Worm (Caenorhabditis elegans) whole organism, L4 larva: ENCODE data around the gene T06E6.1.
A peak's percentile ranks its signal among the peaks of the same experiment; 100 is the strongest.

ENCODE experiments used
- D1046.2 ChIP-seq: fragments of 200-800 bp; sonication (Bioruptor generic); IDR thresholded peaks from 2 replicates; pipeline ENCODE4 v1.3.6; 2022; ENCODE audit warnings: missing genetic modification characterization, missing compliant biosample characterization
- R02D3.7 ChIP-seq: fragments of 150-350 bp; sonication (generic microtip); optimal IDR thresholded peaks from 3 replicates; lab custom pipeline; 2014; ENCODE audit warnings: missing biosample characterization, missing genetic modification characterization
- T26A8.4 ChIP-seq: fragments of 200-800 bp; sonication (Bioruptor generic); IDR thresholded peaks from 2 replicates; pipeline ENCODE4 v1.3.6; 2022; ENCODE audit warnings: missing genetic modification characterization, missing compliant biosample characterization
- Y75B8A.6 ChIP-seq: fragments of 200-800 bp; sonication (Bioruptor generic); IDR thresholded peaks from 2 replicates; pipeline ENCODE4 v1.3.6; 2022; ENCODE audit warnings: missing genetic modification reagents, missing genetic modification characterization, missing compliant biosample characterization
- ZK337.2 ChIP-seq: fragments of 200-800 bp; sonication (Bioruptor generic); IDR thresholded peaks from 2 replicates; pipeline ENCODE4 v1.3.6; 2022; ENCODE audit warnings: missing genetic modification reagents, missing genetic modification characterization, missing compliant biosample characterization
- ZK546.5 ChIP-seq, 2 experiments: sonication (generic microtip); optimal IDR thresholded peaks; 2 replicates each; lab custom pipeline; 2017; ENCODE audit warnings: missing biosample characterization in 2 of 2, missing genetic modification characterization in 2 of 2
- aha-1 ChIP-seq: fragments of 150-350 bp; peaks from one replicate; lab custom pipeline; 2014; ENCODE audit warnings: missing biosample characterization, missing genetic modification characterization
- ama-1 ChIP-seq: fragments of 150-350 bp; optimal IDR thresholded peaks from 2 replicates; lab custom pipeline; 2014; ENCODE audit warnings: inconsistent platforms, mixed read lengths
- ceh-28 ChIP-seq: fragments of 150-350 bp; optimal IDR thresholded peaks from 2 replicates; lab custom pipeline; 2014; ENCODE audit warnings: missing biosample characterization, missing genetic modification reagents, missing genetic modification characterization
- ceh-62 ChIP-seq: sonication (generic microtip); optimal IDR thresholded peaks from 2 replicates; lab custom pipeline; 2017; ENCODE audit warnings: missing biosample characterization, missing genetic modification characterization
- ces-1 ChIP-seq: fragments of 150-350 bp; sonication (generic microtip); optimal IDR thresholded peaks from 4 replicates; lab custom pipeline; 2014; ENCODE audit warnings: missing biosample characterization, missing genetic modification reagents, missing genetic modification characterization
- daf-16 ChIP-seq, 3 experiments: sonication (generic microtip); optimal IDR thresholded peaks; 2 replicates each; lab custom pipeline; 2016 to 2017; ENCODE audit warnings: missing genetic modification characterization in 3 of 3, missing genetic modification reagents in 3 of 3, mild to moderate bottlenecking in 2 of 3, missing compliant biosample characterization in 2 of 3, missing biosample characterization in 1 of 3, moderate library complexity in 1 of 3
- daf-8 ChIP-seq: fragments of 200-800 bp; sonication (Bioruptor generic); IDR thresholded peaks from 2 replicates; pipeline ENCODE4 v1.3.6; 2022; ENCODE audit warnings: missing genetic modification characterization, missing compliant biosample characterization
- dmd-8 ChIP-seq: fragments of 200-800 bp; sonication (Bioruptor generic); IDR thresholded peaks from 2 replicates; pipeline ENCODE4 v1.3.6; 2022; ENCODE audit warnings: missing genetic modification characterization, missing compliant biosample characterization
- dmd-9 ChIP-seq: fragments of 200-800 bp; sonication (Bioruptor generic); IDR thresholded peaks from 2 replicates; pipeline ENCODE4 v1.3.6; 2022; ENCODE audit warnings: missing genetic modification reagents, missing genetic modification characterization, missing compliant biosample characterization
- dve-1 ChIP-seq: sonication (generic microtip); optimal IDR thresholded peaks from 2 replicates; lab custom pipeline; 2017; ENCODE audit warnings: antibody characterized with exemption, mild to moderate bottlenecking, missing genetic modification characterization, missing compliant biosample characterization; ENCODE audit not compliant: insufficient read depth
- egl-27 ChIP-seq: sonication (generic microtip); optimal IDR thresholded peaks from 3 replicates; lab custom pipeline; 2017; ENCODE audit warnings: missing biosample characterization, missing genetic modification reagents, missing genetic modification characterization
- fkh-10 ChIP-seq: fragments of 150-350 bp; optimal IDR thresholded peaks from 2 replicates; lab custom pipeline; 2014; ENCODE audit warnings: missing biosample characterization, missing genetic modification reagents, missing genetic modification characterization
- fos-1 ChIP-seq: fragments of 150-350 bp; optimal IDR thresholded peaks from 2 replicates; lab custom pipeline; 2014; ENCODE audit warnings: missing biosample characterization, missing genetic modification characterization
- gei-8 ChIP-seq: fragments of 200-800 bp; sonication (Bioruptor generic); optimal IDR thresholded peaks from 2 replicates; lab custom pipeline; 2018; ENCODE audit warnings: mild to moderate bottlenecking, missing genetic modification characterization, missing compliant biosample characterization
- hmg-1.1 ChIP-seq: fragments of 200-800 bp; sonication (Bioruptor generic); IDR thresholded peaks from 2 replicates; pipeline ENCODE4 v1.3.6; 2022; ENCODE audit warnings: missing genetic modification reagents, missing genetic modification characterization, missing compliant biosample characterization
- lin-39 ChIP-seq: fragments of 150-350 bp; optimal IDR thresholded peaks from 2 replicates; lab custom pipeline; 2014; ENCODE audit warnings: missing biosample characterization, missing genetic modification reagents, missing genetic modification characterization
- lir-3 ChIP-seq: sonication (generic microtip); optimal IDR thresholded peaks from 2 replicates; lab custom pipeline; 2016; ENCODE audit warnings: mild to moderate bottlenecking, missing genetic modification characterization, missing compliant biosample characterization
- lsy-2 ChIP-seq, 2 experiments: fragments of 150-350 bp in 1 of 2; sonication (generic microtip) in 1 of 2; optimal IDR thresholded peaks; 2 replicates each; lab custom pipeline; 2014 to 2017; ENCODE audit warnings: missing biosample characterization in 2 of 2, missing genetic modification characterization in 2 of 2
- madf-5 ChIP-seq, 2 experiments: fragments of 200-800 bp; sonication (Bioruptor generic); IDR thresholded peaks; 2 replicates each; pipeline ENCODE4 v1.3.6; 2022; ENCODE audit warnings: missing compliant biosample characterization in 2 of 2, missing genetic modification characterization in 2 of 2
- mdt-29 ChIP-seq: fragments of 200-800 bp; sonication (Bioruptor generic); IDR thresholded peaks from 2 replicates; pipeline ENCODE4 v1.3.6; 2022; ENCODE audit warnings: missing genetic modification reagents, missing genetic modification characterization, missing compliant biosample characterization
- mes-2 ChIP-seq: sonication (generic microtip); optimal IDR thresholded peaks from 2 replicates; lab custom pipeline; 2016; ENCODE audit warnings: missing genotype, mild to moderate bottlenecking, missing genetic modification characterization, missing compliant biosample characterization; ENCODE audit not compliant: poor library complexity, severe bottlenecking
- mxl-2 ChIP-seq: fragments of 200-800 bp; sonication (Bioruptor generic); conservative IDR thresholded peaks from 2 replicates; pipeline ENCODE4 v1.3.6; 2022; ENCODE audit warnings: missing genetic modification reagents, missing genetic modification characterization, missing compliant biosample characterization
- mxl-3 ChIP-seq: fragments of 200-800 bp; sonication (Bioruptor generic); optimal IDR thresholded peaks from 2 replicates; lab custom pipeline; 2018; ENCODE audit warnings: mild to moderate bottlenecking, missing genetic modification characterization, missing compliant biosample characterization
- nhr-11 ChIP-seq: fragments of 150-350 bp; optimal IDR thresholded peaks from 2 replicates; lab custom pipeline; 2014; ENCODE audit warnings: missing biosample characterization, missing genetic modification characterization
- nhr-28 ChIP-seq: fragments of 150-350 bp; optimal IDR thresholded peaks from 2 replicates; lab custom pipeline; 2014; ENCODE audit warnings: missing biosample characterization, missing genetic modification characterization
- nhr-76 ChIP-seq: fragments of 150-350 bp; optimal IDR thresholded peaks from 2 replicates; lab custom pipeline; 2014; ENCODE audit warnings: missing biosample characterization, missing genetic modification characterization
- pqm-1 ChIP-seq: sonication (generic microtip); optimal IDR thresholded peaks from 2 replicates; lab custom pipeline; 2017; ENCODE audit warnings: missing biosample characterization, missing genetic modification characterization
- rbr-2 ChIP-seq: sonication (generic microtip); optimal IDR thresholded peaks from 2 replicates; lab custom pipeline; 2016; ENCODE audit warnings: missing genotype, missing genetic modification characterization, missing compliant biosample characterization
- saeg-2 ChIP-seq: fragments of 200-800 bp; sonication (Bioruptor generic); IDR thresholded peaks from 2 replicates; pipeline ENCODE4 v1.3.6; 2022; ENCODE audit warnings: missing genetic modification reagents, missing genetic modification characterization, missing compliant biosample characterization
- sdz-12 ChIP-seq: fragments of 200-800 bp; sonication (Bioruptor generic); optimal IDR thresholded peaks from 2 replicates; lab custom pipeline; 2018; ENCODE audit warnings: mild to moderate bottlenecking, missing genetic modification characterization, missing compliant biosample characterization
- set-16 ChIP-seq: fragments of 200-800 bp; sonication (Bioruptor generic); IDR thresholded peaks from 2 replicates; pipeline ENCODE4 v1.3.6; 2022; ENCODE audit warnings: missing genetic modification reagents, missing genetic modification characterization, missing compliant biosample characterization
- skn-1 ChIP-seq: fragments of 150-350 bp; optimal IDR thresholded peaks from 2 replicates; lab custom pipeline; 2014; ENCODE audit warnings: missing biosample characterization, missing genetic modification characterization
- spr-1 ChIP-seq: sonication (generic microtip); optimal IDR thresholded peaks from 2 replicates; lab custom pipeline; 2016; ENCODE audit warnings: mild to moderate bottlenecking, missing genetic modification characterization, missing compliant biosample characterization
- spr-3 ChIP-seq: fragments of 200-800 bp; sonication (Bioruptor generic); optimal IDR thresholded peaks from 2 replicates; lab custom pipeline; 2018; ENCODE audit warnings: mild to moderate bottlenecking, missing genetic modification characterization, missing compliant biosample characterization
- tag-97 ChIP-seq: fragments of 200-800 bp; sonication (Bioruptor generic); IDR thresholded peaks from 2 replicates; pipeline ENCODE4 v1.3.6; 2022; ENCODE audit warnings: missing genetic modification characterization, missing compliant biosample characterization
- unc-39 ChIP-seq: sonication (generic microtip); optimal IDR thresholded peaks from 2 replicates; lab custom pipeline; 2017; ENCODE audit warnings: missing biosample characterization, missing genetic modification characterization
- unc-62 ChIP-seq, 3 experiments: fragments of 150-350 bp in 1 of 3; sonication (generic microtip); optimal IDR thresholded peaks in 2 of 3; peaks in 1 of 3; 1 replicate in 1 of 3; 2 replicates in 2 of 3; lab custom pipeline; 2014 to 2017; ENCODE audit warnings: missing biosample characterization in 3 of 3, missing genetic modification characterization in 3 of 3, missing genetic modification reagents in 3 of 3, missing genotype in 1 of 3
- zip-11 ChIP-seq: fragments of 200-800 bp; sonication (Bioruptor generic); IDR thresholded peaks from 2 replicates; pipeline ENCODE4 v1.3.6; 2022; ENCODE audit warnings: missing genetic modification characterization, missing compliant biosample characterization
- ztf-7 ChIP-seq: fragments of 150-350 bp; optimal IDR thresholded peaks from 2 replicates; lab custom pipeline; 2014; ENCODE audit warnings: missing biosample characterization, missing genetic modification characterization

Gene T06E6.1

DNA sequence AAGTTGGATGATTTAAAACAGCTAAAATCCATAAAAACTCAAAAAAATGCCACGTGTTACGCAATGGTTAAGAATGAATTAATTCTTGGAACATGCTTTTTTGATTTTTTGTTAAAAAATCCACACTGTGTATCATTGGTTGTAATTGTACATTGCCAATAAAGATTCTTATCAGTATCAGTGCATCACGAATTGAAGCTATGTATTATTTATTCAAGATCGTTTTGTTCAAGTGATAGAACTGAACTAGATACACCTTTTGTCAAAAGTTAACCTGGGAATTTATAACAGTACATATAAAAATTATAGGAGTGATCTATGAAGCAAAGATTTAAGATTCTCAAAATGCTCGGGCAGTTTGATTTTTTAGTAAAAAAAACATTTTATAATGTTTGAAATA is 39.9 kb upstream of the T06E6.1 start:
- TF ChIP-seq pqm-1 (tag; lab: Kevin White, UChicago) (peak; percentile 57), daf-16 (GFP tag; optimal IDR thresholded peaks at IDR 0.05; lab: Kevin White, UChicago) (no peak), daf-16 (tag; optimal IDR thresholded peaks at IDR 0.05; lab: Kevin White, UChicago) (peak; percentile 53), set-16 (GFP tag; lab: Robert Waterston, UW) (no peak), ZK546.5 (tag; optimal IDR thresholded peaks at IDR 0.05; lab: Kevin White, UChicago) (no peak), fkh-10 (no peak)

DNA sequence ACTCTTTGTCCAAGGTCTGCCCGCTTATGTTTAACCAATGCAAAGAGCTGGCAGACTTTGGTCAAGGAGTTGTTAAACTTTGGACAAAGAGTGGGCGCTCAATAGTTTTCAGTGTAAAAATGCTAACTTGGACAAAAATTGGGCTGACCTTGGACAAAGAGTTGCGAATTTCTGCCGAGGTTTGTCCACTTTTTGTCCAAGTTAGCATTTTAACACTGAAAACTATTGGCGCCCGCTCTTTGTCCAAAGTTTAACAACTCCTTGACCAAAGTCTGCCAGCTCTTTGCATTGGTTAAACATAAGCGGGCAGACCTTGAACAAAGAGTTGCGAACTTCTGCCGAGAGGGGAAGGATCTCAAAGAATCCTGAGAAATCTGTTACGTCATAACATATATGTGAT is 38.9 kb upstream of the T06E6.1 start:
- TF ChIP-seq mxl-2 (GFP tag; lab: Robert Waterston, UW) (peak; percentile 56; the same call in 1 of the 2 replicates), aha-1 (tag; lab: Kevin White, UChicago) (peak; percentile 38)

DNA sequence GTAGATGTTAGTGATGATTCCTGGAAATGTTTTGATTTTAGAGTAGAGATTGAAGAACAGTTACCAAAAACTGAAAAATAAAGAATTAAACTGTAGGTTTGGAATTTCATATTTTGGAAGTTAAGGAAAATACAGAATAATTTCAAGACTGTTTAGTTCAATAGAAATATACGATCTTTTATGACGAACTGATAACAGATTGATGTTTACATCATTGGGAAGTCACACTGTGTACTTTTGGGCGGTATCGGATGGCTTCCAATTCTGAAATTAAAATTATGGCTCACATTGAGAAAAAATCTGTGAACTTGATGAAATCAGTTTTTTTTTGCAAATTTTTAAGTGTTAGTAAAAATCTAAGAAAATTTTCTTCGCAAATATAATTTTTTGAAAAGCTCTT is 37.7 kb upstream of the T06E6.1 start, which contains the start of gene T26H5.8:
Gene T26H5.8 (minus strand): TSS at position 270 of the 400 bp plus-strand sequence.
- TF ChIP-seq mes-2 (tag; lab: Kevin White, UChicago) (no peak), egl-27 (tag; lab: Kevin White, UChicago) (no peak), ztf-7 (tag; lab: Kevin White, UChicago) (no peak), nhr-76 (tag; lab: Kevin White, UChicago) (no peak), nhr-28 (tag; lab: Kevin White, UChicago) (peak; percentile 80), mdt-29 (GFP tag; lab: Robert Waterston, UW) (no peak), hmg-1.1 (no peak), fos-1 (no peak), madf-5 (GFP tag; IDR thresholded peaks at IDR 0.05; lab: Robert Waterston, UW) (no peak), lir-3 (tag; lab: Kevin White, UChicago) (no peak), dve-1 (tag; lab: Kevin White, UChicago) (peak; percentile 26), pqm-1 (tag; lab: Kevin White, UChicago) (peak; percentile 92), spr-3 (GFP tag; lab: Kevin White, UChicago) (no peak), unc-39 (tag; lab: Kevin White, UChicago) (no peak), dmd-8 (GFP tag; lab: Robert Waterston, UW) (no peak), zip-11 (GFP tag; lab: Robert Waterston, UW) (no peak), lsy-2 (tag; optimal IDR thresholded peaks at IDR 0.05; lab: Kevin White, UChicago) (no peak), rbr-2 (tag; lab: Kevin White, UChicago) (no peak), dmd-9 (GFP tag; lab: Robert Waterston, UW) (no peak), sdz-12 (no peak), gei-8 (GFP tag; lab: Kevin White, UChicago) (no peak), ceh-28 (tag; lab: Kevin White, UChicago) (no peak), nhr-11 (tag; lab: Kevin White, UChicago) (no peak), mxl-3 (GFP tag; lab: Kevin White, UChicago) (no peak), aha-1 (tag; lab: Kevin White, UChicago) (peak; percentile 17), T26A8.4 (GFP tag; lab: Robert Waterston, UW) (no peak), ceh-62 (tag; lab: Kevin White, UChicago) (no peak), skn-1 (tag; lab: Kevin White, UChicago) (no peak), daf-16 (GFP tag; optimal IDR thresholded peaks at IDR 0.05; lab: Kevin White, UChicago) (no peak), daf-16 (tag; optimal IDR thresholded peaks at IDR 0.05; lab: Kevin White, UChicago) (peak; percentile 97)

DNA sequence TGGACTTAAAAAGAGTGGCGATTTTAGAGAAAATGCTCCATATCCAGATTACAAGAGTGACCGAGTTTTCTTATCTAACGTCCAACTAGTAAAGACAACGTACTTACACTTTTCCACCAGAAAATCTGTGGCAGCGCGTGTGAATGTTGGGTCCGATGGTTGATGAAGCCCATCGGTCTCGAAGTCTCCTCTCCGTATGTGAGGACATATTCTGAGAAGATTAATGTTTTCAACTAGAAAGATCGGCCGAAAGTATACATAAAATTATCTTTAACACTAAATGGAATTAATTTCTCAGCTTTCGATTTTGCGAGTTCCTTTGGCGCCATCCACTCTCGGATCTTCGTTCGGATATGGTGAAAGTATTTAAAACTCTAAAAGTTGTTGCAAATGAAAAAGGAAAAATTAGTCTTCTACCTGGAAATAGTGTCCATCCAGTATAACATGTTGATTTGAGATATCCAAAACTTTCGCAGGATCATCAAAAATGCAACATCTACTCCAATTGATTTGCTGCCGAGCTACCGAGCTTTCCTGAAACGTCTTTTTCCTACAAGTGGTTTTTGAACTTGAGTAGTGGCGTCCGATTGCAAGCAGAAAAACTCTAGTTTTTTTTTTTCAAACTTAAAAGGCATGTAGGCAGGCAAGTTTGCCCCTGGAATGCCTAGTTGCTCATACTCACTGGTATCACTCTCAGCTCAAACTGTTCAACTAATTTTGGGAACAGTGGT is 36.7 kb upstream of the T06E6.1 start:
- TF ChIP-seq R02D3.7 (no peak), ceh-62 (tag; lab: Kevin White, UChicago) (no peak), unc-62 (GFP tag; optimal IDR thresholded peaks at IDR 0.05 in 1 of 2; lab: Kevin White, UChicago) (peak in 1 of 2 experiments; percentile 63), unc-62 (tag; optimal IDR thresholded peaks at IDR 0.05; lab: Kevin White, UChicago) (no peak), ZK337.2 (GFP tag; lab: Robert Waterston, UW) (0 out of 2 replicates have a peak, but pooled peaks have one; percentile 35), ama-1 (lab: Kevin White, UChicago) (no peak), saeg-2 (GFP tag; lab: Robert Waterston, UW) (no peak), lin-39 (tag; lab: Kevin White, UChicago) (peak; percentile 33), zip-11 (GFP tag; lab: Robert Waterston, UW) (no peak), Y75B8A.6 (GFP tag; lab: Robert Waterston, UW) (peak; percentile 63; the same call in 1 of the 2 replicates), dmd-9 (GFP tag; lab: Robert Waterston, UW) (no peak), daf-8 (no peak), spr-1 (tag; lab: Kevin White, UChicago) (no peak), tag-97 (GFP tag; lab: Robert Waterston, UW) (0 out of 2 replicates have a peak, but pooled peaks have one; percentile 35), D1046.2 (GFP tag; lab: Robert Waterston, UW) (no peak), ces-1 (GFP tag; lab: Kevin White, UChicago) (no peak)
